Fruit fly (Drosophila melanogaster): ENCODE results near the gene nsl1.

Gene nsl1

dm6 chr3R:15793372-15793802 is at the start of gene nsl1 (continued):
- TF ChIP-seq CG6791 (GFP tag; IDR thresholded peaks at IDR 0.05; ENCODE audit: partially characterized antibody): peak; percentile 96
- no peak for TF ChIP-seq CG5180 (GFP tag; optimal IDR thresholded peaks at IDR 0.05)
- no peak for TF ChIP-seq ham (GFP tag; IDR thresholded peaks at IDR 0.05)
- TF ChIP-seq dm (GFP tag; optimal IDR thresholded peaks at IDR 0.05): peak; percentile 54
- TF ChIP-seq CG4282 (GFP tag; optimal IDR thresholded peaks at IDR 0.05): no peak
- TF ChIP-seq CG18619 (GFP tag; optimal IDR thresholded peaks at IDR 0.05): no peak
- no peak for TF ChIP-seq sim (GFP tag; IDR thresholded peaks at IDR 0.05)
- no peak for TF ChIP-seq CG8089 (GFP tag; optimal IDR thresholded peaks at IDR 0.05)
- no peak for TF ChIP-seq CG10959 (GFP tag; IDR thresholded peaks at IDR 0.05)
- 0 out of 3 replicates have a peak, but pooled peaks have one; percentile 25 for TF ChIP-seq ase (GFP tag; IDR thresholded peaks at IDR 0.05)
- no peak for TF ChIP-seq CG4360 (GFP tag; IDR thresholded peaks at IDR 0.05)
- no peak for TF ChIP-seq cato (GFP tag; optimal IDR thresholded peaks at IDR 0.05; ENCODE audit: borderline replicate concordance)
- peak; percentile 47 for TF ChIP-seq CTCF (GFP tag; optimal IDR thresholded peaks at IDR 0.05)
- TF ChIP-seq az2 (GFP tag; optimal IDR thresholded peaks at IDR 0.05): no peak
- TF ChIP-seq Dad (GFP tag; optimal IDR thresholded peaks at IDR 0.05): peak; percentile 22
- peak; percentile 96 for TF ChIP-seq HLH4C (GFP tag; IDR thresholded peaks at IDR 0.05; ENCODE audit: partially characterized antibody)
- peak; percentile 41 for TF ChIP-seq Max (GFP tag; optimal IDR thresholded peaks at IDR 0.05)
- peak; percentile 24 for TF ChIP-seq Antp (GFP tag; optimal IDR thresholded peaks at IDR 0.05)
- no peak for TF ChIP-seq NC2α (GFP tag; optimal IDR thresholded peaks at IDR 0.05)
- TF ChIP-seq Neu2 (GFP tag; optimal IDR thresholded peaks at IDR 0.05; ENCODE audit: borderline replicate concordance): no peak
- TF ChIP-seq Poxn (GFP tag; IDR thresholded peaks at IDR 0.05): no peak
- TF ChIP-seq CG2875 (GFP tag; optimal IDR thresholded peaks at IDR 0.05): no peak
- no peak for TF ChIP-seq lov (optimal IDR thresholded peaks at IDR 0.05)
- 0 out of 3 replicates have a peak, but pooled peaks have one; percentile 5 for TF ChIP-seq lov (GFP tag; IDR thresholded peaks at IDR 0.05)
- peak; percentile 94 for TF ChIP-seq CG7963 (GFP tag; IDR thresholded peaks at IDR 0.05; ENCODE audit: partially characterized antibody)
- peak; percentile 13 for TF ChIP-seq CG9817 (tag; optimal IDR thresholded peaks at IDR 0.05)
- TF ChIP-seq CG10979 (tag; optimal IDR thresholded peaks at IDR 0.05): no peak
- TF ChIP-seq CG11456 (GFP tag; IDR thresholded peaks at IDR 0.05): peak; percentile 32; the same call in 1 of the 3 replicates
- no peak for TF ChIP-seq D (optimal IDR thresholded peaks at IDR 0.05)
- TF ChIP-seq D (GFP tag; optimal IDR thresholded peaks at IDR 0.05): no peak
- no peak for TF ChIP-seq BtbVII (GFP tag; optimal IDR thresholded peaks at IDR 0.05)
- TF ChIP-seq B-H1 (GFP tag; IDR thresholded peaks at IDR 0.05): no peak
- no peak for TF ChIP-seq Nf-YA (GFP tag; IDR thresholded peaks at IDR 0.05)
- no peak for TF ChIP-seq Ravus (GFP tag; IDR thresholded peaks at IDR 0.05)
- TF ChIP-seq D19A (tag; optimal IDR thresholded peaks at IDR 0.05): peak; percentile 38
- TF ChIP-seq CG14014 (GFP tag; IDR thresholded peaks at IDR 0.05): no peak
- no peak for TF ChIP-seq Atf6 (GFP tag; IDR thresholded peaks at IDR 0.05)
- TF ChIP-seq sna (GFP tag; IDR thresholded peaks at IDR 0.05; ENCODE audit: partially characterized antibody): peak; percentile 96
- no peak for TF ChIP-seq fd3F (GFP tag; optimal IDR thresholded peaks at IDR 0.05)
- no peak for TF ChIP-seq CG31365 (tag; optimal IDR thresholded peaks at IDR 0.05)
- TF ChIP-seq pzg (GFP tag; optimal IDR thresholded peaks at IDR 0.05): peak; percentile 93
- no peak for TF ChIP-seq Ssrp (tag; optimal IDR thresholded peaks at IDR 0.05)
- no peak for TF ChIP-seq CG7745 (tag; optimal IDR thresholded peaks at IDR 0.05)
- no peak for TF ChIP-seq Ets65A (GFP tag)
- TF ChIP-seq CG15269 (tag; optimal IDR thresholded peaks at IDR 0.05): peak; percentile 18
- TF ChIP-seq toy (GFP tag; IDR thresholded peaks at IDR 0.05): no peak
- TF ChIP-seq dpn (GFP tag; optimal IDR thresholded peaks at IDR 0.05): peak in 1 of 2 experiments; percentile 37
- peak; percentile 97 for TF ChIP-seq CG14860 (GFP tag; IDR thresholded peaks at IDR 0.05; ENCODE audit: partially characterized antibody)
- peak; percentile 48 for TF ChIP-seq bcd (GFP tag; optimal IDR thresholded peaks at IDR 0.05)
- no peak for TF ChIP-seq gcm2 (GFP tag; optimal IDR thresholded peaks at IDR 0.05)
- TF ChIP-seq HLH54F (GFP tag; optimal IDR thresholded peaks at IDR 0.05): no peak
- no peak for TF ChIP-seq cad (GFP tag; optimal IDR thresholded peaks at IDR 0.05)
